Worm (Caenorhabditis elegans): ENCODE data around the gene srx-58.

ce11 chrV:15354648-15355047 is 2.2 kb downstream of the srx-58 start, which contains the start of gene C29F3.7:
- TF ChIP-seq bed-1 (GFP tag; IDR thresholded peaks at IDR 0.05) (no peak), hrde-1 (tag; optimal IDR thresholded peaks at IDR 0.05; ENCODE audit: borderline replicate concordance) (no peak), ztf-26 (tag; optimal IDR thresholded peaks at IDR 0.05) (no peak), F55B11.4 (tag; optimal IDR thresholded peaks at IDR 0.05; ENCODE audit: borderline replicate concordance, insufficient read depth) (no peak), attf-3 (GFP tag; conservative IDR thresholded peaks at IDR 0.05) (no peak)

All from whole organism, young adult.